Fruit fly (Drosophila melanogaster): ENCODE measurements around the gene Jon65Aii.
A peak's percentile ranks its signal among the peaks of the same experiment; 100 is the strongest.

The Jon65Aii gene

DNA sequence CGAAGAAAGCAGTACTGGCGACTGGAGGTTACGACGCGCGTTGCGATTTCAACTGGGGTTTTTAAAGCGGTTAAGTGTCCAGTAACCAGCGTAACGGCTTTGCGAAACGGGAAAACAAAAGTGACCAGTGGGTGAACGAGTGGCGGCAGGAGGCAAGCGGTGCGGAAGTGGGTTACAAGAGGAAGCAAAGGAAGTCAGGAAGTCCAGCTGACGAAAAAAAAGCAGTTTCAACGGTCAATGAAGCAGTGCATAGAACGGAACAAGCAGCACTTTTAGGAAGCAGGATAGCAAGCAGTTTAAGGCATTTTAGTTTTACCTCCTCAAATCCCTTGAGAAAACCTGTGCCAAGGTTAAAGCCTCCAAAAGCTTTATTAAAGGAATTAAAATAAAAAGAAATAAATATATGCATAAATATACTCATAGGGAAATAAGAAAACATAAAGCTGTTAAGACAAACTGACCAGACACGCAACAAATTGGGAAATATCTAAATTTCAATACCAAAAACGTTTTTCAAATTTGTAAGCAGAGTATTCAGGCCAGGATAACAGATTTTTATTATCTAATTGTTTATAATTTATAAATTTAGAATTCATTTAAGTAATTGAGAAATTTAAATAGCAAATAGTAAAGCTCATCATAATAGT, 7.1 kb downstream of the Jon65Aii start, which contains the start of gene CG6592 (continued):
- no peak for TF ChIP-seq CG11560 (tag; IDR thresholded peaks at IDR 0.05)
- peak; percentile 4 for TF ChIP-seq CG8924 (tag; optimal IDR thresholded peaks at IDR 0.05)
- TF ChIP-seq sqz (GFP tag; optimal IDR thresholded peaks at IDR 0.05), result no peak
- TF ChIP-seq trem (tag; optimal IDR thresholded peaks at IDR 0.05), result peak; percentile 8
- no peak for TF ChIP-seq nerfin-1 (tag; optimal IDR thresholded peaks at IDR 0.05)
- TF ChIP-seq Adf1 (GFP tag; IDR thresholded peaks at IDR 0.05), result no peak
- TF ChIP-seq BEAF-32 (GFP tag; optimal IDR thresholded peaks at IDR 0.05), result peak; percentile 11
- TF ChIP-seq Bdp1 (GFP tag; optimal IDR thresholded peaks at IDR 0.05), result peak; percentile 9
- peak; percentile 64 for TF ChIP-seq CG1233 (GFP tag; optimal IDR thresholded peaks at IDR 0.05)
- TF ChIP-seq slou (GFP tag; optimal IDR thresholded peaks at IDR 0.05), result no peak
- peak; percentile 77 for TF ChIP-seq CG9876 (GFP tag; optimal IDR thresholded peaks at IDR 0.05)
- TF ChIP-seq CG12155 (GFP tag; optimal IDR thresholded peaks at IDR 0.05), result no peak
- no peak for TF ChIP-seq D19B (GFP tag; optimal IDR thresholded peaks at IDR 0.05)
- TF ChIP-seq seq (GFP tag; IDR thresholded peaks at IDR 0.05), result no peak
- TF ChIP-seq CG6791 (GFP tag; IDR thresholded peaks at IDR 0.05; ENCODE audit: partially characterized antibody), result no peak
- no peak for TF ChIP-seq CG12299 (tag; optimal IDR thresholded peaks at IDR 0.05)
- TF ChIP-seq ftz-f1 (GFP tag; optimal IDR thresholded peaks at IDR 0.05), result no peak
- peak; percentile 69 for TF ChIP-seq NC2β (GFP tag; optimal IDR thresholded peaks at IDR 0.05)
- no peak for TF ChIP-seq Max (GFP tag; optimal IDR thresholded peaks at IDR 0.05)
- TF ChIP-seq Myb (GFP tag; optimal IDR thresholded peaks at IDR 0.05), result peak; percentile 63
- TF ChIP-seq CG1602 (GFP tag; optimal IDR thresholded peaks at IDR 0.05), result peak; percentile 48
- TF ChIP-seq wdn (GFP tag; IDR thresholded peaks at IDR 0.05), result no peak
- peak; percentile 6 for TF ChIP-seq Atf3 (GFP tag; optimal IDR thresholded peaks at IDR 0.05)
- no peak for TF ChIP-seq Awh (GFP tag; IDR thresholded peaks at IDR 0.05)
- 0 out of 2 replicates have a peak, but pooled peaks have one; percentile 34 for TF ChIP-seq dati (GFP tag; IDR thresholded peaks at IDR 0.05)
- no peak for TF ChIP-seq CG4854 (GFP tag; optimal IDR thresholded peaks at IDR 0.05)
- TF ChIP-seq pum (GFP tag; optimal IDR thresholded peaks at IDR 0.05), result no peak
- no peak for TF ChIP-seq CG6254 (GFP tag; optimal IDR thresholded peaks at IDR 0.05)
- TF ChIP-seq Six4 (GFP tag; optimal IDR thresholded peaks at IDR 0.05), result no peak
- TF ChIP-seq CG6854 (GFP tag; optimal IDR thresholded peaks at IDR 0.05), result no peak
- no peak for TF ChIP-seq pfk (GFP tag; optimal IDR thresholded peaks at IDR 0.05)
- no peak for TF ChIP-seq vfl (GFP tag; optimal IDR thresholded peaks at IDR 0.05)
- TF ChIP-seq CG11695 (GFP tag; IDR thresholded peaks at IDR 0.05), result no peak
- TF ChIP-seq lov (optimal IDR thresholded peaks at IDR 0.05), result no peak
- peak; percentile 73; the same call in 2 of the 3 replicates for TF ChIP-seq lov (GFP tag; IDR thresholded peaks at IDR 0.05)
- TF ChIP-seq otp (GFP tag; IDR thresholded peaks at IDR 0.05), result peak; percentile 65; the same call in 1 of the 3 replicates
- peak; percentile 68 for TF ChIP-seq Kr (GFP tag; optimal IDR thresholded peaks at IDR 0.05)
- TF ChIP-seq CG11723 (GFP tag; optimal IDR thresholded peaks at IDR 0.05), result peak; percentile 11
- TF ChIP-seq eve (GFP tag; optimal IDR thresholded peaks at IDR 0.05), result no peak
- peak; percentile 87 for TF ChIP-seq CG30431 (GFP tag; optimal IDR thresholded peaks at IDR 0.05)
- TF ChIP-seq H2.0 (GFP tag; IDR thresholded peaks at IDR 0.05), result peak; percentile 32; the same call in 1 of the 2 replicates
- no peak for TF ChIP-seq Sox102F (GFP tag; optimal IDR thresholded peaks at IDR 0.05)
- TF ChIP-seq ab (GFP tag; optimal IDR thresholded peaks at IDR 0.05), result no peak
- TF ChIP-seq Ets65A (GFP tag), result peak; percentile 98
- TF ChIP-seq CG12219 (GFP tag; optimal IDR thresholded peaks at IDR 0.05), result no peak
- no peak for TF ChIP-seq CG8944 (GFP tag; optimal IDR thresholded peaks at IDR 0.05)
- TF ChIP-seq her (GFP tag; optimal IDR thresholded peaks at IDR 0.05), result peak; percentile 14
- TF ChIP-seq Aef1 (GFP tag; IDR thresholded peaks at IDR 0.05), result no peak
- TF ChIP-seq Dbx (GFP tag; IDR thresholded peaks at IDR 0.05), result no peak
- TF ChIP-seq CG10267 (tag; optimal IDR thresholded peaks at IDR 0.05), result no peak
- no peak for TF ChIP-seq CG7786 (GFP tag; optimal IDR thresholded peaks at IDR 0.05)
- no peak for TF ChIP-seq CG18764 (GFP tag; optimal IDR thresholded peaks at IDR 0.05)

All from whole organism, embryonic.